Fruit fly (Drosophila melanogaster) whole organism, embryonic: ENCODE results near the gene CG14120.

Experiments used
- Adf1 ChIP-seq: fragments of 200-800 bp; sonication (Bioruptor generic); IDR thresholded peaks from 2 replicates; pipeline ENCODE4 v1.3.6; 2022; ENCODE audit warnings: missing biosample characterization, missing genetic modification characterization
- B-H2 ChIP-seq: fragments of 200-800 bp; sonication (Bioruptor generic); optimal IDR thresholded peaks from 2 replicates; lab custom pipeline; 2018; ENCODE audit warnings: missing biosample characterization, mild to moderate bottlenecking, missing genetic modification characterization
- Bteb2 ChIP-seq: fragments of 200-800 bp; sonication (Bioruptor generic); optimal IDR thresholded peaks from 2 replicates; lab custom pipeline; 2016; ENCODE audit warnings: missing biosample characterization, missing genetic modification characterization
- CG10147 ChIP-seq: fragments of 200-800 bp; sonication (Bioruptor generic); optimal IDR thresholded peaks from 2 replicates; lab custom pipeline; 2019; ENCODE audit warnings: missing biosample characterization, mild to moderate bottlenecking, missing genetic modification characterization, moderate library complexity
- CG11398 ChIP-seq: fragments of 200-800 bp; sonication (Bioruptor generic); optimal IDR thresholded peaks from 2 replicates; lab custom pipeline; 2016; ENCODE audit warnings: missing biosample characterization, missing genetic modification characterization
- CG11560 ChIP-seq: fragments of 200-800 bp; sonication (Bioruptor generic); IDR thresholded peaks from 3 replicates; pipeline ENCODE4 v1.3.6; 2022; ENCODE audit warnings: missing biosample characterization, missing genetic modification characterization
- CG13287 ChIP-seq: fragments of 200-800 bp; sonication (Bioruptor generic); IDR thresholded peaks from 2 replicates; pipeline ENCODE4 v1.3.6; 2022; ENCODE audit warnings: missing biosample characterization, missing genetic modification characterization; ENCODE audit not compliant: partially characterized antibody
- CG18599 ChIP-seq: fragments of 200-800 bp; sonication (Bioruptor generic); optimal IDR thresholded peaks from 3 replicates; lab custom pipeline; 2017; ENCODE audit warnings: missing biosample characterization, missing genetic modification characterization, mild to moderate bottlenecking, moderate library complexity, missing genetic modification reagents
- CG2120 ChIP-seq: fragments of 200-800 bp; sonication (Bioruptor generic); optimal IDR thresholded peaks from 3 replicates; lab custom pipeline; 2016; ENCODE audit warnings: missing biosample characterization, missing genetic modification characterization
- CG2678 ChIP-seq: fragments of 200-800 bp; sonication (Bioruptor generic); optimal IDR thresholded peaks from 3 replicates; lab custom pipeline; 2019; ENCODE audit warnings: missing biosample characterization, mild to moderate bottlenecking, missing genetic modification characterization, moderate library complexity
- CG2712 ChIP-seq: fragments of 200-800 bp; optimal IDR thresholded peaks from 3 replicates; lab custom pipeline; 2019; ENCODE audit warnings: missing biosample characterization, mild to moderate bottlenecking, missing genetic modification characterization, moderate library complexity
- CG31388 ChIP-seq: fragments of 200-800 bp; sonication (Bioruptor generic); optimal IDR thresholded peaks from 2 replicates; lab custom pipeline; 2016; ENCODE audit warnings: missing biosample characterization, missing genetic modification characterization
- CG33213 ChIP-seq: fragments of 200-800 bp; sonication (Bioruptor generic); optimal IDR thresholded peaks from 3 replicates; lab custom pipeline; 2016; ENCODE audit warnings: missing biosample characterization, missing genetic modification characterization
- CG4617 ChIP-seq: fragments of 200-800 bp; sonication (Bioruptor generic); optimal IDR thresholded peaks from 3 replicates; lab custom pipeline; 2016; ENCODE audit warnings: missing biosample characterization, missing genetic modification characterization, borderline replicate concordance
- CG7556 ChIP-seq: fragments of 200-800 bp; sonication (Bioruptor generic); optimal IDR thresholded peaks from 2 replicates; lab custom pipeline; 2017; ENCODE audit warnings: missing biosample characterization, mild to moderate bottlenecking, missing genetic modification characterization
- CG7745 ChIP-seq: fragments of 200-800 bp; sonication (Bioruptor generic); optimal IDR thresholded peaks from 2 replicates; lab custom pipeline; 2018; ENCODE audit warnings: missing biosample characterization, mild to moderate bottlenecking, missing genetic modification characterization, moderate library complexity
- CG7839 ChIP-seq: fragments of 200-800 bp; sonication (Bioruptor generic); optimal IDR thresholded peaks from 3 replicates; lab custom pipeline; 2018; ENCODE audit warnings: missing biosample characterization, mild to moderate bottlenecking, missing genetic modification characterization, moderate library complexity
- CG8281 ChIP-seq: fragments of 200-800 bp; sonication (Bioruptor generic); optimal IDR thresholded peaks from 2 replicates; lab custom pipeline; 2018; ENCODE audit warnings: missing biosample characterization, mild to moderate bottlenecking, missing genetic modification characterization, moderate library complexity
- Camta ChIP-seq: fragments of 200-800 bp; sonication (Bioruptor generic); optimal IDR thresholded peaks from 2 replicates; lab custom pipeline; 2016; ENCODE audit warnings: missing biosample characterization, missing genetic modification characterization
- Elba2 ChIP-seq: fragments of 200-800 bp; sonication (Bioruptor generic); optimal IDR thresholded peaks from 3 replicates; lab custom pipeline; 2016; ENCODE audit warnings: missing biosample characterization, missing genetic modification characterization
- Med ChIP-seq: fragments of 200-800 bp; sonication (Bioruptor generic); peaks from one replicate; lab custom pipeline; 2016; ENCODE audit warnings: missing biosample characterization, missing genetic modification characterization, mild to moderate bottlenecking, inconsistent platforms, moderate library complexity
- NC2β ChIP-seq: fragments of 200-800 bp; sonication (Bioruptor generic); optimal IDR thresholded peaks from 2 replicates; lab custom pipeline; 2016; ENCODE audit warnings: missing biosample characterization, missing genetic modification characterization
- NFAT ChIP-seq: fragments of 200-800 bp; sonication (Bioruptor generic); IDR thresholded peaks from 2 replicates; pipeline ENCODE4 v1.3.6; 2022; ENCODE audit warnings: missing biosample characterization, missing genetic modification characterization
- Oaz ChIP-seq: fragments of 200-800 bp; sonication (Bioruptor generic); IDR thresholded peaks from 2 replicates; pipeline ENCODE4 v1.3.6; 2022; ENCODE audit warnings: missing biosample characterization, missing genetic modification characterization
- Optix ChIP-seq: fragments of 200-800 bp; sonication (Bioruptor generic); IDR thresholded peaks from 3 replicates; pipeline ENCODE4 v1.3.6; 2022; ENCODE audit warnings: missing biosample characterization, missing genetic modification characterization
- PHDP ChIP-seq: fragments of 200-800 bp; sonication (Bioruptor generic); optimal IDR thresholded peaks from 3 replicates; lab custom pipeline; 2018; ENCODE audit warnings: missing biosample characterization, mild to moderate bottlenecking, missing genetic modification characterization, moderate library complexity
- Poxn ChIP-seq: fragments of 200-800 bp; sonication (Bioruptor generic); IDR thresholded peaks from 2 replicates; pipeline ENCODE4 v1.3.6; 2022; ENCODE audit warnings: missing biosample characterization, missing genetic modification characterization
- Ptx1 ChIP-seq: fragments of 200-800 bp; sonication (Bioruptor generic); IDR thresholded peaks from 2 replicates; pipeline ENCODE4 v1.3.6; 2022; ENCODE audit warnings: missing biosample characterization, missing genetic modification characterization
- Side ChIP-seq: fragments of 200-800 bp; sonication (Bioruptor generic); optimal IDR thresholded peaks from 2 replicates; lab custom pipeline; 2016; ENCODE audit warnings: missing biosample characterization, missing genetic modification characterization
- Xbp1 ChIP-seq: fragments of 200-800 bp; sonication (Bioruptor generic); optimal IDR thresholded peaks from 3 replicates; lab custom pipeline; 2016; ENCODE audit warnings: missing biosample characterization, mild to moderate bottlenecking, missing genetic modification characterization
- amos ChIP-seq: fragments of 200-800 bp; sonication (Bioruptor generic); IDR thresholded peaks from 2 replicates; pipeline ENCODE4 v1.3.6; 2022; ENCODE audit warnings: missing biosample characterization, missing genetic modification characterization; ENCODE audit not compliant: partially characterized antibody
- ara ChIP-seq: fragments of 200-800 bp; sonication (Bioruptor generic); IDR thresholded peaks from 2 replicates; pipeline ENCODE4 v1.3.6; 2022; ENCODE audit warnings: missing biosample characterization, missing genetic modification characterization
- bbx ChIP-seq: fragments of 200-800 bp; sonication (Bioruptor generic); IDR thresholded peaks from 2 replicates; pipeline ENCODE4 v1.3.6; 2022; ENCODE audit warnings: missing biosample characterization, missing genetic modification characterization; ENCODE audit not compliant: partially characterized antibody
- dan ChIP-seq: fragments of 200-800 bp; sonication (Bioruptor generic); IDR thresholded peaks from 2 replicates; pipeline ENCODE4 v1.3.6; 2022; ENCODE audit warnings: missing biosample characterization, missing genetic modification characterization
- dpn ChIP-seq, 2 experiments: fragments of 200-800 bp; sonication (Bioruptor generic); optimal IDR thresholded peaks; 3 replicates each; lab custom pipeline; 2016; ENCODE audit warnings: missing biosample characterization in 2 of 2, missing genetic modification characterization in 2 of 2
- dysf ChIP-seq: fragments of 200-800 bp; sonication (Bioruptor generic); IDR thresholded peaks from 3 replicates; pipeline ENCODE4 v1.3.6; 2022; ENCODE audit warnings: missing biosample characterization, missing genetic modification characterization
- eve ChIP-seq, 2 experiments: fragments of >200 bp; optimal IDR thresholded peaks; 2 replicates each; lab custom pipeline; 2017; ENCODE audit warnings: missing biosample characterization in 2 of 2, missing genetic modification characterization in 2 of 2
- gem ChIP-seq: fragments of 200-800 bp; sonication (Bioruptor generic); optimal IDR thresholded peaks from 2 replicates; lab custom pipeline; 2019; ENCODE audit warnings: missing biosample characterization, mild to moderate bottlenecking, missing genetic modification characterization, moderate library complexity
- gro ChIP-seq: fragments of 200-800 bp; sonication (Bioruptor generic); optimal IDR thresholded peaks from 2 replicates; lab custom pipeline; 2016; ENCODE audit warnings: missing biosample characterization, missing genetic modification characterization
- gt ChIP-seq: fragments of 200-800 bp; sonication (Bioruptor generic); IDR thresholded peaks from 2 replicates; pipeline ENCODE4 v1.3.6; 2022; ENCODE audit warnings: missing biosample characterization, missing genetic modification characterization
- jigr1 ChIP-seq: fragments of 200-800 bp; sonication (Bioruptor generic); IDR thresholded peaks from 3 replicates; pipeline ENCODE4 v1.3.6; 2022; ENCODE audit warnings: missing biosample characterization, missing genetic modification characterization
- jumu ChIP-seq: fragments of 200-800 bp; sonication (Bioruptor generic); optimal IDR thresholded peaks from 3 replicates; lab custom pipeline; 2016; ENCODE audit warnings: missing biosample characterization, missing genetic modification characterization
- kay ChIP-seq: fragments of 200-800 bp; sonication (Bioruptor generic); optimal IDR thresholded peaks from 2 replicates; lab custom pipeline; 2016; ENCODE audit warnings: missing biosample characterization, missing genetic modification characterization
- mam ChIP-seq: fragments of 200-800 bp; sonication (Bioruptor generic); optimal IDR thresholded peaks from 3 replicates; lab custom pipeline; 2016; ENCODE audit warnings: missing biosample characterization, missing genetic modification characterization
- nerfin-1 ChIP-seq: fragments of 200-800 bp; sonication (Bioruptor generic); optimal IDR thresholded peaks from 3 replicates; lab custom pipeline; 2019; ENCODE audit warnings: missing biosample characterization, mild to moderate bottlenecking, missing genetic modification characterization, moderate library complexity
- nerfin-2 ChIP-seq: fragments of 200-800 bp; sonication (Bioruptor generic); IDR thresholded peaks from 2 replicates; pipeline ENCODE4 v1.3.6; 2022; ENCODE audit warnings: missing biosample characterization, missing genetic modification characterization; ENCODE audit not compliant: partially characterized antibody
- odd ChIP-seq: fragments of 200-800 bp; sonication (Bioruptor generic); optimal IDR thresholded peaks from 2 replicates; lab custom pipeline; 2017; ENCODE audit warnings: missing biosample characterization, mild to moderate bottlenecking, missing genetic modification characterization
- rib ChIP-seq: fragments of 200-800 bp; sonication (Bioruptor generic); IDR thresholded peaks from 2 replicates; pipeline ENCODE4 v1.3.6; 2022; ENCODE audit warnings: missing biosample characterization, missing genetic modification characterization
- tin ChIP-seq: fragments of 200-800 bp; sonication (Bioruptor generic); optimal IDR thresholded peaks from 3 replicates; lab custom pipeline; 2016; ENCODE audit warnings: missing biosample characterization, missing genetic modification characterization
- trh ChIP-seq: fragments of 200-800 bp; sonication (Bioruptor generic); optimal IDR thresholded peaks from 2 replicates; lab custom pipeline; 2016; ENCODE audit warnings: missing biosample characterization, missing genetic modification characterization

CG14120 gene

dm6 chr3L:12892485-12893173, 7.8 kb downstream of the CG14120 start, which contains the start of gene CG14118 (continued):
- TF ChIP-seq CG2678 (tag; lab: Kevin White, UChicago), result peak; percentile 45
- peak; percentile 10; the same call in 1 of the 3 replicates for TF ChIP-seq dysf (GFP tag; lab: Robert Waterston, UW)
- TF ChIP-seq CG7839 (tag; lab: Kevin White, UChicago), result no peak
- no peak for TF ChIP-seq gt (GFP tag; lab: Robert Waterston, UW)
- no peak for TF ChIP-seq eve (GFP tag; optimal IDR thresholded peaks at IDR 0.05; lab: Kevin White, UChicago)
- TF ChIP-seq gro (GFP tag; lab: Kevin White, UChicago), result no peak
- no peak for TF ChIP-seq CG2712 (tag; lab: Kevin White, UChicago)
- no peak for TF ChIP-seq Elba2 (GFP tag; lab: Kevin White, UChicago)
- no peak for TF ChIP-seq CG7745 (tag; lab: Kevin White, UChicago)
- TF ChIP-seq NC2β (GFP tag; lab: Kevin White, UChicago), result no peak
- peak; percentile 68 for TF ChIP-seq Med
- TF ChIP-seq Bteb2 (GFP tag; lab: Kevin White, UChicago), result no peak
- no peak for TF ChIP-seq odd
- no peak for TF ChIP-seq nerfin-1
- TF ChIP-seq jumu (GFP tag; lab: Kevin White, UChicago), result no peak
- no peak for TF ChIP-seq nerfin-2 (GFP tag; lab: Robert Waterston, UW)
- no peak for TF ChIP-seq Side (GFP tag; lab: Kevin White, UChicago)
- TF ChIP-seq NFAT (GFP tag; lab: Robert Waterston, UW), result no peak
- TF ChIP-seq Poxn (GFP tag; lab: Robert Waterston, UW), result no peak
- no peak for TF ChIP-seq kay (GFP tag; lab: Kevin White, UChicago)
- TF ChIP-seq trh (GFP tag; lab: Kevin White, UChicago), result no peak
- TF ChIP-seq Ptx1 (GFP tag; lab: Robert Waterston, UW), result 0 out of 2 replicates have a peak, but pooled peaks have one; percentile 15
- TF ChIP-seq amos (GFP tag; lab: Robert Waterston, UW), result no peak; the same call in 1 of the 2 replicates
- no peak for TF ChIP-seq rib (GFP tag; lab: Robert Waterston, UW)
- TF ChIP-seq CG11398 (GFP tag; lab: Kevin White, UChicago), result no peak
- TF ChIP-seq CG4617 (GFP tag; lab: Kevin White, UChicago), result no peak
- no peak for TF ChIP-seq ara
- TF ChIP-seq CG7556 (GFP tag; lab: Kevin White, UChicago), result no peak
- no peak for TF ChIP-seq Camta (GFP tag; lab: Kevin White, UChicago)
- TF ChIP-seq CG33213 (GFP tag; lab: Kevin White, UChicago), result no peak
- peak; percentile 54 for TF ChIP-seq PHDP (tag; lab: Kevin White, UChicago)
- no peak for TF ChIP-seq dpn (GFP tag; optimal IDR thresholded peaks at IDR 0.05; lab: Kevin White, UChicago)
- peak; percentile 40 for TF ChIP-seq gem (tag; lab: Kevin White, UChicago)
- TF ChIP-seq CG18599, result no peak
- TF ChIP-seq Adf1 (GFP tag; lab: Robert Waterston, UW), result no peak
- TF ChIP-seq B-H2 (GFP tag; lab: Kevin White, UChicago), result no peak
- TF ChIP-seq mam (GFP tag; lab: Kevin White, UChicago), result no peak
- no peak for TF ChIP-seq CG31388 (GFP tag; lab: Kevin White, UChicago)
- no peak for TF ChIP-seq tin (GFP tag; lab: Kevin White, UChicago)
- TF ChIP-seq CG2120 (GFP tag; lab: Kevin White, UChicago), result peak; percentile 24
- peak; percentile 10 for TF ChIP-seq CG8281 (tag; lab: Kevin White, UChicago)
- TF ChIP-seq Oaz (GFP tag; lab: Robert Waterston, UW), result no peak
- TF ChIP-seq dan (GFP tag; lab: Robert Waterston, UW), result no peak
- TF ChIP-seq CG10147 (GFP tag; lab: Kevin White, UChicago), result no peak
- no peak for TF ChIP-seq CG11560 (tag; lab: Robert Waterston, UW)
- no peak for TF ChIP-seq jigr1 (GFP tag; lab: Robert Waterston, UW)
- TF ChIP-seq Optix, result no peak
- TF ChIP-seq bbx (GFP tag; lab: Robert Waterston, UW), result no peak
- TF ChIP-seq Xbp1 (GFP tag; lab: Kevin White, UChicago), result no peak
- TF ChIP-seq CG13287 (GFP tag; lab: Robert Waterston, UW), result peak; percentile 23; the same call in 1 of the 2 replicates
